Fruit fly (Drosophila melanogaster): Measurements from ENCODE around the gene CG3655.

DNA sequence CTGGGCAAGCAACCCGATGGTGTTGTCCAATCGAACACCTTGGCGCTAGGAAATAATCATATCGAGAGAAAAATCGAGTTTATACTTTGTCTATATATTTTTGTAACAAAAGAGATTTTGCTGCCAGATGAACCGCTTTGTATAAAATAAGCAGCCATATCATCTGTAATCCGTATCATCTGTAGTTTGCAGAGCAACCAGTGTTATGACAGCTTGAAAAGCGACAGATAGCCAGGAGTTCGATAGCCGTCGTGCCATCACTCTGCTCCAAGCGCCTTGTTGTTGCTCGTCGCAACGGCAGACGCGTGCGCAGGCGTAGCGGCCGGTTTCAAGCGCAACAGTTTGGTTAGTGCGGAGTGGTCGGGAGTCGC lies 295 bp upstream of the CG3655 start:
- TF ChIP-seq Myc (optimal IDR thresholded peaks at IDR 0.05), result no peak
- no peak for TF ChIP-seq ttk (optimal IDR thresholded peaks at IDR 0.05)
- no peak for TF ChIP-seq h (optimal IDR thresholded peaks at IDR 0.05)
- TF ChIP-seq insv (optimal IDR thresholded peaks at IDR 0.05), result peak; percentile 61

Measured in Kc167 (cell line).